Worm (Caenorhabditis elegans): Measurements from ENCODE around the gene ZK662.6.

Gene ZK662.6

DNA sequence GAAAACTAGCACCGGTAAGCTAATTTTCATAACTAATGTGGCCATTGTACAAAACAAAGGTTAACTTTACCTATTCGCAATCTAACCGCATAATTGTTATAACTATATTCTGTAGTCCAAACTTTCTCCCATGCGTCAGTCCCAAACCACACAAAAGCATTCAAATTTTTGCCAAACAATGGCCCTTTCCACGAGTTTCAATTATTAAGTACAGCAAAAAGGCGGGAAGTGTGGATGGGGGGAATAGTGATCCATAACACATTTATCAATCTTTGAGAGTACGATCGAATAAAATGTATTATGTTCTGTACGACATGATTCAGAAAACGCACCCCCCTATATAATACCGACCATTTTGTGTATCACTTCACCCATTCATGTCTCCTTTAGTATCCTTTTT, at the start of gene ZK662.6:
Gene ZK662.6, plus strand, starts transcription at position 301 of the 400 bp plus-strand sequence.
- TF ChIP-seq sma-9 (GFP tag; optimal IDR thresholded peaks at IDR 0.05) (no peak), sma-9 (tag; optimal IDR thresholded peaks at IDR 0.05) (no peak), sma-3 (GFP tag; optimal IDR thresholded peaks at IDR 0.05) (no peak), dmd-4 (tag; optimal IDR thresholded peaks at IDR 0.05) (no peak), ztf-4 (tag; optimal IDR thresholded peaks at IDR 0.05) (no peak), egl-27 (tag; optimal IDR thresholded peaks at IDR 0.05) (no peak), blmp-1 (tag; optimal IDR thresholded peaks at IDR 0.05; ENCODE audit: insufficient read depth) (no peak), unc-39 (tag; optimal IDR thresholded peaks at IDR 0.05) (no peak), sem-4 (tag; optimal IDR thresholded peaks at IDR 0.05) (no peak), lin-11 (tag; optimal IDR thresholded peaks at IDR 0.05) (no peak), unc-55 (GFP tag; optimal IDR thresholded peaks at IDR 0.05) (no peak), nhr-77 (tag; optimal IDR thresholded peaks at IDR 0.05) (no peak)

DNA sequence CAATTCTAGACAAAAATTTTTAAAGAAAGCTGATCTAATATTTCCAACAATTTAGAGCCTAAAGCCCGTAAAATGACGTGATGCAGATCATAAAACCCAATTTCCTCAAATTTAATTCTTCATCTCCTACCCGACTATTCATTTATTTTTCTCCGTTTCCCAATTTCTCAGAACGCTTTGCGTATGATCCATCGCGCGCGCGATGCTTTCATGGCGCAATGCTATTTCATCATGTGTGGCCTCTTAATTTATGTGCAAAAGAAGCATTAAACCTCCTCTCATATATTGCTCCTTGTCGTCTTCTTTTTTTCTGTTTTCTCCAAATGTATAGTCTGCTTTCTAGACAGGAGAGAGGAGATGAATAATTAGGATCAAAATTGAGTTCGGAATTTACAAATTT, 49.7 kb upstream of the ZK662.6 start:
- TF ChIP-seq peb-1 (tag; optimal IDR thresholded peaks at IDR 0.05) (no peak), sma-9 (GFP tag; optimal IDR thresholded peaks at IDR 0.05) (peak; percentile 38), sma-9 (tag; optimal IDR thresholded peaks at IDR 0.05) (no peak), nhr-11 (tag; optimal IDR thresholded peaks at IDR 0.05) (no peak)

DNA sequence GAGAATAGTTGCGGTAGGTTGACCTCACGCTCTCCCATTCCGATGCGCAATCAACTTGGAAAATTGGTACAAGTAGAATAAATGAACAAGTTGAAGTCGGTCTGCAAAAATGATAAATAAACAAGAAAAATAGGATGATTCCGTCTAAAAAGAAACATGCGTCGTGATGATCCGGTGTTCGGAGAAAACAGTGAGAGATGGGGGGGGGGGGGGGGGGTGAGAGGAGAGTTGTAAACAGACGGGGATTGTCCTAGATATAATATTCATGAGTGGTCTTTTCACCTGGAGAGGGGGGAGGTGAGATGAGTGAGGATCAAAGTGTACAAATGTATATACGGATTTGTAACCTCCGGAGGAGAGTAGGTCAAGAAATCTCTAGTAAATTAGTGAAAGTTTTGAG, 42.8 kb upstream of the ZK662.6 start, which contains the start of gene F59D12.2:
Gene F59D12.2, minus strand, starts transcription at position 101 of the 400 bp plus-strand sequence.
- TF ChIP-seq nhr-23 (tag; optimal IDR thresholded peaks at IDR 0.05), result no peak
- no peak for TF ChIP-seq nhr-21 (tag; optimal IDR thresholded peaks at IDR 0.05)
- TF ChIP-seq ama-1 (optimal IDR thresholded peaks at IDR 0.05), result no peak
- no peak for TF ChIP-seq elt-1 (tag; optimal IDR thresholded peaks at IDR 0.05)

DNA sequence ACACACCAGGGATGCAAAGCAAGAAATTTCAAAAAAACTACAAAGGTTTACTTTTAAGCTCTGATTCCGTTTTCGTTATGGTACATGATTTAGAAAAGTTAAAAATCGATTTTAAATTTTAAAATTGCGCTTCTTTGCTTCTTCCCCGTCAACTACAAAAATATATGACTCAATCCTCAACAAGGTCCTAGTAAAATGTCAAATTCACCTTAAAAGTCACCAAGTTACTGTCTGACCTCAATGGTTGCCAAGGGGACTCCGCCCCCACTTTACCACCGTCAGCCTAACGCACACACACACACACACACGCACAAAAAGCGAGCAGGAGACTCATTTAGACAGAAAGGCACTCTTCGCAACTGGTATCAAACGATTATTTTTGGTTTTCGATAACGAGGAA, 37.0 kb upstream of the ZK662.6 start, which contains the start of gene gpn-1:
Gene gpn-1, plus strand, starts transcription at position 301 of the 400 bp plus-strand sequence.
- TF ChIP-seq lin-11 (tag; optimal IDR thresholded peaks at IDR 0.05), result no peak
- TF ChIP-seq snpc-4 (tag; optimal IDR thresholded peaks at IDR 0.05), result no peak
- no peak for TF ChIP-seq sma-9 (GFP tag; optimal IDR thresholded peaks at IDR 0.05)
- no peak for TF ChIP-seq sma-9 (tag; optimal IDR thresholded peaks at IDR 0.05)
- no peak for TF ChIP-seq nhr-23 (tag; optimal IDR thresholded peaks at IDR 0.05)
- TF ChIP-seq ama-1 (optimal IDR thresholded peaks at IDR 0.05), result no peak
- TF ChIP-seq ceh-82 (tag; optimal IDR thresholded peaks at IDR 0.05), result no peak
- TF ChIP-seq ceh-16 (tag; optimal IDR thresholded peaks at IDR 0.05), result no peak
- no peak for TF ChIP-seq blmp-1 (tag; optimal IDR thresholded peaks at IDR 0.05; ENCODE audit: insufficient read depth)
- TF ChIP-seq sem-4 (tag; optimal IDR thresholded peaks at IDR 0.05), result no peak
- TF ChIP-seq aly-2 (tag; optimal IDR thresholded peaks at IDR 0.05), result no peak
- TF ChIP-seq sma-3 (GFP tag; optimal IDR thresholded peaks at IDR 0.05), result no peak
- no peak for TF ChIP-seq lin-39 (tag; optimal IDR thresholded peaks at IDR 0.05)
- TF ChIP-seq ztf-11 (tag; optimal IDR thresholded peaks at IDR 0.05), result no peak
- TF ChIP-seq lin-13 (GFP tag; optimal IDR thresholded peaks at IDR 0.05), result no peak
- no peak for TF ChIP-seq mab-5 (tag; optimal IDR thresholded peaks at IDR 0.05)
- TF ChIP-seq alr-1 (tag; optimal IDR thresholded peaks at IDR 0.05), result no peak
- TF ChIP-seq mdl-1 (tag; optimal IDR thresholded peaks at IDR 0.05), result no peak
- no peak for TF ChIP-seq F13H6.1 (tag; optimal IDR thresholded peaks at IDR 0.05)
- no peak for TF ChIP-seq nhr-6 (tag; optimal IDR thresholded peaks at IDR 0.05)

DNA sequence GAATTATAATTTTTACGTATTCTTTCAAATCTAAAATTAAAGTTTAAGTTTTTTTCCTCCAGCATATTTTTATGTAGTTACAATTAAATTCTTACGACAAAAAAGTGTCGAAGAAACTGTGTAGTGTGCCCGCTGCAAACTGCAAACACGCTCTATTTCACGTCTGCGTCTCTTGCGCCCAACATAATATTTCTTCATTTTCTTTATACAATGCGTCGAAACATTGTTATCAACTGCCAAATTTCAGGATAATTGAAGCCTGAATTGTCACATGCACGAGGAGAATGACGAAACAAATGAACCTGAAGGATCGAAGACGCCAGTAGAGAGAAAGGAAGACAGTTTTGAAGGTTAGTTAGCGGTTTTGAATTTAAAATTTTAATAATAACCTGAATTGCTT, 29.2 kb upstream of the ZK662.6 start, which contains the start of gene C03H12.1:
Gene C03H12.1, plus strand, starts transcription at position 206 of the 400 bp plus-strand sequence.
- TF ChIP-seq unc-55 (GFP tag; optimal IDR thresholded peaks at IDR 0.05), result no peak
- no peak for TF ChIP-seq ztf-11 (tag; optimal IDR thresholded peaks at IDR 0.05)
- no peak for TF ChIP-seq lin-13 (GFP tag; optimal IDR thresholded peaks at IDR 0.05)
- no peak for TF ChIP-seq peb-1 (tag; optimal IDR thresholded peaks at IDR 0.05)
- TF ChIP-seq ztf-1 (GFP tag; conservative IDR thresholded peaks at IDR 0.05), result no peak
- TF ChIP-seq zag-1 (tag; optimal IDR thresholded peaks at IDR 0.05), result no peak
- TF ChIP-seq nhr-12 (tag; optimal IDR thresholded peaks at IDR 0.05), result no peak
- TF ChIP-seq sma-9 (GFP tag; optimal IDR thresholded peaks at IDR 0.05), result no peak
- TF ChIP-seq sma-9 (tag; optimal IDR thresholded peaks at IDR 0.05), result no peak
- no peak for TF ChIP-seq egl-27 (tag; optimal IDR thresholded peaks at IDR 0.05)
- TF ChIP-seq ceh-82 (tag; optimal IDR thresholded peaks at IDR 0.05), result no peak
- peak; percentile 24 for TF ChIP-seq gmeb-1 (tag; optimal IDR thresholded peaks at IDR 0.05)
- TF ChIP-seq nhr-129 (tag; optimal IDR thresholded peaks at IDR 0.05), result peak; percentile 18
- no peak for TF ChIP-seq ztf-4 (tag; optimal IDR thresholded peaks at IDR 0.05)
- TF ChIP-seq crh-2 (tag; optimal IDR thresholded peaks at IDR 0.05), result peak; percentile 32
- TF ChIP-seq nhr-237 (tag; optimal IDR thresholded peaks at IDR 0.05), result no peak
- no peak for TF ChIP-seq F13H6.1 (tag; optimal IDR thresholded peaks at IDR 0.05)
- no peak for TF ChIP-seq C34F6.9 (tag; optimal IDR thresholded peaks at IDR 0.05)
- TF ChIP-seq nhr-25 (tag; optimal IDR thresholded peaks at IDR 0.05), result no peak
- peak; percentile 39 for TF ChIP-seq fos-1 (tag; optimal IDR thresholded peaks at IDR 0.05)
- no peak for TF ChIP-seq elt-3 (tag; optimal IDR thresholded peaks at IDR 0.05)
- TF ChIP-seq nhr-77 (tag; optimal IDR thresholded peaks at IDR 0.05), result no peak
- TF ChIP-seq ama-1 (optimal IDR thresholded peaks at IDR 0.05), result no peak
